Fruit fly (Drosophila melanogaster): ENCODE data around the gene CG11891.

DNA sequence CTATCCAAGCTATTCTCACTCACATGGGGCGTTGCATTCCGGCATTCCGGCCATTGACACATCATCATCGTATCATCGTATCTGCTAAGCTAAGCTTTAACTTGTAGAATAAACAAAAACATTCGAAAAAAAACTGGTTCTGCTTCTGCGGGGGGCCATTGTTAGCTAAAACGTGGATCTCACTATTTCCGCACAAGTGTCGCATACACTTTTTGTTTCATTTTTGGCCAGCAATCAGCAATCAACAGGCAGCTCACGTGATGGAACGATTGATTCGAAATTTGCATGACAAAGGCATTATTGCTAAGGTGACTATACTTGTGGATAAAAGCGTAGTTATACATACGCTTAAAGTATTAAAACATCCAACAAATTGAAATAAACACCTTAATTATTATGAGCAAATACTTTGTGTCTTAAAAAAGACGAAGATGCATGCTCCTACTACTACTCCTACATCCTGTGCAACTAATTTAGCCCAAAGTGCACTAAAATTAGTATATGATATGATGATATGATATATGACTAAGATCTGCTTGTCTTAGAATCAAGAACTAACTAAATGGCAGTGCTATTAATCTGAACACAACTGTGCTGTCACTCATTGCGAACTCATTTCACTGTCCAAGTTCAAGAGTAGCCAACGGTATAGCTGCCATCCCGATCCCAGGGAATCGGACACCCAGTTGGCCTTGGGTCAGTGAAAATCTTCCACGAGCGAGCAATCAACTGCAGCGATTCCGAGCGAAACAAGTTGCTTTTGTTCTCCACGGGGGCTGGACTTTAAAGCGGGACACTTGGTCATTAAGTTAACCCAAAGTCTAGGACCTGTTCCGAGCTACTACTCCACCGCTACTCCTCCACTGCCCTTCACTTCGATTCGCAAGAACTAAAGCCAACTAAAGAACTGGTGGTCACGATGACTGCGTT lies 31.0 kb upstream of the CG11891 start:
- TF ChIP-seq CG10669 (GFP tag; optimal IDR thresholded peaks at IDR 0.05) (peak; percentile 31), CG9139 (GFP tag; optimal IDR thresholded peaks at IDR 0.05) (no peak), eg (GFP tag; IDR thresholded peaks at IDR 0.05) (no peak)
